Fruit fly (Drosophila melanogaster): ENCODE results near the gene CG14855.

Gene CG14855

DNA sequence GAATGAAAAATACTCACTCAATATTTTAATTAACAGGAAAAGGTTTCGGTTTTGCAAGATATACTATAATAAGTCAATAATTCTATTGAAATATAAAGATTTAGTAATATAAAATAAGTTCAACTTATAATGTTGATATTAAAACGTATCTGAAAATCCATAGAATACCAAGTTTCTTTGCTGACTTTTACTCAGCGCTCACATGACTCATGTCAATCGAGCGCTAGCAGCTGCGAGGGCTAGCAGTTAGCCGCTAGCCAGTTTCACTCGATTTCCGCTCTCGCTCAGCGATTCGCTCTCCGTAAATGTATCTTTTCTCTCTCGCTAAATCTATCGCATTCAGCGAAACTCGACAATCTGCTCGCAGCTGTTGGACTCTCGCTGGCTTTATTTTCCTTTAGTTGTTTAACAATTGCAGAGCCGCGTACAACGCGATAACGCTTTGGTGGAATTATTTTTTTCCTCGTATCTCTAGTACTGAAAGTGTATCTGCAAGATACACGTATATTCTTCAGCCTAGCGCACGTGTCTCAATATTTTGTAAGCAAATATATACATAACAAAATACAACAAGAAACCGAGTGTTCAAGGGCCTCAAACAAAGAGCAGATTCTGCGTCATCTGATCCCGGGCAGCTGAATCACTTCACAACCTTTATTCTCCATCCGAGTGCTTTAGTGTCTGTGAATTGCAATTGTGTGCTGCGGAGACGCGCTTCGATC, 46.9 kb upstream of the CG14855 start (continued):
- TF ChIP-seq lbe (GFP tag; optimal IDR thresholded peaks at IDR 0.05) (peak; percentile 13), CG18262 (tag; optimal IDR thresholded peaks at IDR 0.05) (peak; percentile 65), chm (GFP tag; IDR thresholded peaks at IDR 0.05) (peak; percentile 94), lov (optimal IDR thresholded peaks at IDR 0.05) (no peak), lov (GFP tag; IDR thresholded peaks at IDR 0.05) (peak; percentile 65; the same call in 1 of the 3 replicates), fd3F (GFP tag; optimal IDR thresholded peaks at IDR 0.05) (peak; percentile 72), CG30431 (GFP tag; optimal IDR thresholded peaks at IDR 0.05) (no peak), Hand (GFP tag; optimal IDR thresholded peaks at IDR 0.05) (peak; percentile 31), CG18764 (GFP tag; optimal IDR thresholded peaks at IDR 0.05) (peak; percentile 50), sim (GFP tag; IDR thresholded peaks at IDR 0.05) (peak; percentile 53; the same call in 1 of the 2 replicates), Spps (tag; optimal IDR thresholded peaks at IDR 0.05) (peak; percentile 35), scrt (GFP tag; optimal IDR thresholded peaks at IDR 0.05) (peak; percentile 69), bab2 (GFP tag; optimal IDR thresholded peaks at IDR 0.05) (peak; percentile 37), sens-2 (GFP tag; IDR thresholded peaks at IDR 0.05) (0 out of 2 replicates have a peak, but pooled peaks have one; percentile 24), grn (GFP tag; optimal IDR thresholded peaks at IDR 0.05) (peak; percentile 78), CG17829 (tag; optimal IDR thresholded peaks at IDR 0.05) (peak; percentile 63), nau (GFP tag; optimal IDR thresholded peaks at IDR 0.05) (peak; percentile 80), CG7271 (tag; optimal IDR thresholded peaks at IDR 0.05) (peak; percentile 12), jumu (GFP tag; optimal IDR thresholded peaks at IDR 0.05) (peak; percentile 0), CG2199 (GFP tag; IDR thresholded peaks at IDR 0.05) (peak; percentile 99), psq (GFP tag; optimal IDR thresholded peaks at IDR 0.05) (peak; percentile 27), BtbVII (GFP tag; optimal IDR thresholded peaks at IDR 0.05) (peak; percentile 79), CG6813 (GFP tag; optimal IDR thresholded peaks at IDR 0.05) (peak; percentile 92), PHDP (tag; optimal IDR thresholded peaks at IDR 0.05) (peak; percentile 85), Deaf1 (tag; optimal IDR thresholded peaks at IDR 0.05) (peak; percentile 67), CG42726 (GFP tag; IDR thresholded peaks at IDR 0.05; ENCODE audit: partially characterized antibody) (peak; percentile 70; the same call in 1 of the 2 replicates), wek (GFP tag; optimal IDR thresholded peaks at IDR 0.05) (peak; percentile 88), MESR4 (GFP tag; optimal IDR thresholded peaks at IDR 0.05) (peak; percentile 37), CG13624 (GFP tag; optimal IDR thresholded peaks at IDR 0.05) (peak; percentile 48), fd102C (GFP tag; optimal IDR thresholded peaks at IDR 0.05) (peak; percentile 89), CG7987 (GFP tag; optimal IDR thresholded peaks at IDR 0.05) (peak; percentile 90), fu2 (GFP tag; optimal IDR thresholded peaks at IDR 0.05) (no peak), CG9609 (GFP tag; optimal IDR thresholded peaks at IDR 0.05) (peak; percentile 23), CG7786 (GFP tag; optimal IDR thresholded peaks at IDR 0.05) (peak; percentile 39), CG14710 (tag; optimal IDR thresholded peaks at IDR 0.05) (peak; percentile 68), BEAF-32 (GFP tag; optimal IDR thresholded peaks at IDR 0.05) (no peak), cad (GFP tag; optimal IDR thresholded peaks at IDR 0.05) (no peak), hkb (optimal IDR thresholded peaks at IDR 0.05) (no peak), hkb (GFP tag; IDR thresholded peaks at IDR 0.05) (peak; percentile 79), Awh (GFP tag; IDR thresholded peaks at IDR 0.05) (peak; percentile 66), ro (GFP tag; IDR thresholded peaks at IDR 0.05) (no peak), CG9817 (tag; optimal IDR thresholded peaks at IDR 0.05) (peak; percentile 43), bsh (GFP tag; optimal IDR thresholded peaks at IDR 0.05) (peak in 1 of 2 experiments; percentile 74), H2.0 (GFP tag; IDR thresholded peaks at IDR 0.05) (0 out of 2 replicates have a peak, but pooled peaks have one; percentile 16), ase (GFP tag; IDR thresholded peaks at IDR 0.05) (no peak; the same call in 2 of the 3 replicates), CG10274 (GFP tag; optimal IDR thresholded peaks at IDR 0.05) (peak; percentile 42), CG8924 (tag; optimal IDR thresholded peaks at IDR 0.05) (peak; percentile 88), Rx (GFP tag; IDR thresholded peaks at IDR 0.05) (no peak), CG32767 (GFP tag; IDR thresholded peaks at IDR 0.05) (peak; percentile 74; the same call in 1 of the 2 replicates)
